Worm (Caenorhabditis elegans) whole organism, mixed stage, embryonic: ENCODE measurements around the gene F22D3.4.

Experiments
- M03D4.4 ChIP-seq: sonication (generic microtip); optimal IDR thresholded peaks from 2 replicates; lab custom pipeline; 2017; ENCODE audit warnings: mild to moderate bottlenecking, missing genetic modification characterization, missing compliant biosample characterization
- bed-3 ChIP-seq: fragments of 200-800 bp; sonication (Bioruptor generic); optimal IDR thresholded peaks from 3 replicates; lab custom pipeline; 2018; ENCODE audit warnings: mild to moderate bottlenecking, missing genetic modification characterization, moderate library complexity, missing compliant biosample characterization
- blmp-1 ChIP-seq: fragments of 150-350 bp; optimal IDR thresholded peaks from 2 replicates; lab custom pipeline; 2014; ENCODE audit warnings: missing biosample characterization, missing genetic modification characterization
- ceh-39 ChIP-seq: fragments of 150-350 bp; optimal IDR thresholded peaks from 2 replicates; lab custom pipeline; 2014; ENCODE audit warnings: missing biosample characterization, missing genetic modification characterization
- ceh-43 ChIP-seq: fragments of 200-800 bp; sonication (Bioruptor generic); optimal IDR thresholded peaks from 2 replicates; lab custom pipeline; 2018; ENCODE audit warnings: mild to moderate bottlenecking, missing genetic modification characterization, moderate library complexity, missing compliant biosample characterization
- ceh-83 ChIP-seq: fragments of 200-800 bp; sonication (Bioruptor generic); optimal IDR thresholded peaks from 2 replicates; lab custom pipeline; 2018; ENCODE audit warnings: mild to moderate bottlenecking, missing genetic modification characterization, missing compliant biosample characterization
- ces-1 ChIP-seq: fragments of 150-350 bp; optimal IDR thresholded peaks from 2 replicates; lab custom pipeline; 2014; ENCODE audit warnings: missing biosample characterization, missing genetic modification reagents, missing genetic modification characterization
- cnd-1 ChIP-seq: fragments of 200-800 bp; sonication (Bioruptor generic); optimal IDR thresholded peaks from 2 replicates; lab custom pipeline; 2018; ENCODE audit warnings: mild to moderate bottlenecking, missing genetic modification characterization, missing compliant biosample characterization
- drap-1 ChIP-seq: fragments of 200-800 bp; sonication (Bioruptor generic); optimal IDR thresholded peaks from 3 replicates; lab custom pipeline; 2018; ENCODE audit warnings: mild to moderate bottlenecking, missing genetic modification characterization, missing compliant biosample characterization
- elt-1 ChIP-seq: sonication (generic microtip); optimal IDR thresholded peaks from 2 replicates; lab custom pipeline; 2017; ENCODE audit warnings: missing genetic modification characterization, mild to moderate bottlenecking, missing compliant biosample characterization, antibody characterized with exemption, moderate library complexity, borderline replicate concordance; ENCODE audit not compliant: insufficient read depth
- elt-3 ChIP-seq: fragments of 150-350 bp; optimal IDR thresholded peaks from 2 replicates; lab custom pipeline; 2014; ENCODE audit warnings: missing biosample characterization, missing genetic modification characterization
- ham-2 ChIP-seq: fragments of 200-800 bp; sonication (Bioruptor generic); optimal IDR thresholded peaks from 2 replicates; lab custom pipeline; 2018; ENCODE audit warnings: mild to moderate bottlenecking, missing genetic modification characterization, missing compliant biosample characterization
- hlh-1 ChIP-seq: fragments of 150-350 bp; optimal IDR thresholded peaks from 2 replicates; lab custom pipeline; 2014; ENCODE audit warnings: missing biosample characterization, missing genetic modification reagents, missing genetic modification characterization
- lin-13 ChIP-seq: fragments of 150-350 bp; optimal IDR thresholded peaks from 2 replicates; lab custom pipeline; 2014; ENCODE audit warnings: missing biosample characterization, missing genetic modification characterization
- mep-1 ChIP-seq: fragments of 150-350 bp; optimal IDR thresholded peaks from 2 replicates; lab custom pipeline; 2017; ENCODE audit warnings: missing biosample characterization, missing genetic modification reagents, missing genetic modification characterization, inconsistent platforms
- mls-2 ChIP-seq: sonication (generic microtip); optimal IDR thresholded peaks from 2 replicates; lab custom pipeline; 2016; ENCODE audit warnings: mild to moderate bottlenecking, missing genetic modification characterization, moderate library complexity, missing compliant biosample characterization
- nhr-2 ChIP-seq: fragments of 150-350 bp; optimal IDR thresholded peaks from 2 replicates; lab custom pipeline; 2014; ENCODE audit warnings: missing biosample characterization, missing genetic modification characterization
- nhr-237 ChIP-seq: fragments of 150-350 bp; optimal IDR thresholded peaks from 2 replicates; lab custom pipeline; 2014; ENCODE audit warnings: missing biosample characterization, missing genetic modification characterization
- nhr-76 ChIP-seq: sonication (generic microtip); optimal IDR thresholded peaks from 2 replicates; lab custom pipeline; 2017; ENCODE audit warnings: missing biosample characterization, missing genetic modification characterization
- pha-4 ChIP-seq: fragments of 150-350 bp; optimal IDR thresholded peaks from 2 replicates; lab custom pipeline; 2018; ENCODE audit warnings: missing biosample characterization, missing genetic modification reagents, missing genetic modification characterization
- sem-2 ChIP-seq: fragments of 200-800 bp; sonication (Bioruptor generic); optimal IDR thresholded peaks from 2 replicates; lab custom pipeline; 2018; ENCODE audit warnings: mild to moderate bottlenecking, missing genetic modification characterization, missing compliant biosample characterization
- sptf-1 ChIP-seq: sonication (generic microtip); optimal IDR thresholded peaks from 2 replicates; lab custom pipeline; 2017; ENCODE audit warnings: mild to moderate bottlenecking, missing genetic modification characterization, moderate library complexity, missing compliant biosample characterization
- unc-120 ChIP-seq: sonication (generic microtip); optimal IDR thresholded peaks from 2 replicates; lab custom pipeline; 2017; ENCODE audit warnings: missing genetic modification characterization, missing compliant biosample characterization; ENCODE audit not compliant: poor library complexity, severe bottlenecking
- unc-39 ChIP-seq: fragments of 150-350 bp; optimal IDR thresholded peaks from 2 replicates; lab custom pipeline; 2014; ENCODE audit warnings: missing biosample characterization, missing genetic modification characterization
- zip-8 ChIP-seq: fragments of 150-350 bp; optimal IDR thresholded peaks from 2 replicates; lab custom pipeline; 2014; ENCODE audit warnings: missing biosample characterization, missing genetic modification characterization
- ztf-11 ChIP-seq: fragments of 150-350 bp; optimal IDR thresholded peaks from 2 replicates; lab custom pipeline; 2014; ENCODE audit warnings: missing biosample characterization, missing genetic modification characterization

Gene F22D3.4

ce11 chrII:6951250-6951806, 23.9 kb upstream of the F22D3.4 start, which contains the start of the genes malt-1 and ceh-38 (continued):
- TF ChIP-seq ces-1 (GFP tag; lab: Kevin White, UChicago): peak; percentile 92
- no peak for TF ChIP-seq unc-39 (tag; lab: Kevin White, UChicago)
- peak; percentile 61 for TF ChIP-seq mls-2 (tag; lab: Kevin White, UChicago)

- TF ChIP-seq ces-1 (GFP tag; lab: Kevin White, UChicago) (peak; percentile 26), ceh-83 (GFP tag; lab: Kevin White, UChicago) (peak; percentile 50), nhr-2 (peak; percentile 73), nhr-76 (tag; lab: Kevin White, UChicago) (no peak), unc-120 (peak; percentile 90), M03D4.4 (tag; lab: Kevin White, UChicago) (peak; percentile 38), ceh-39 (tag; lab: Kevin White, UChicago) (no peak), ztf-11 (tag; lab: Kevin White, UChicago) (no peak), cnd-1 (tag; lab: Kevin White, UChicago) (peak; percentile 56), nhr-237 (no peak), blmp-1 (tag; lab: Kevin White, UChicago) (no peak), mls-2 (tag; lab: Kevin White, UChicago) (peak; percentile 58), sptf-1 (tag; lab: Kevin White, UChicago) (peak; percentile 39), pha-4 (peak; percentile 31), hlh-1 (tag; lab: Kevin White, UChicago) (peak; percentile 4), mep-1 (peak; percentile 32)
- TF ChIP-seq, all 35 proteins: peak for 11
Observed at ce11 chrII:6943299-6944051, 16.1 kb upstream of the F22D3.4 start.

ce11 chrII:6941520-6941919, 14.1 kb upstream of the F22D3.4 start:
- TF ChIP-seq ces-1 (GFP tag; lab: Kevin White, UChicago): peak; percentile 90
- no peak for TF ChIP-seq ceh-39 (tag; lab: Kevin White, UChicago)

ce11 chrII:6940726-6941230, 13.4 kb upstream of the F22D3.4 start:
- TF ChIP-seq ztf-11 (tag; lab: Kevin White, UChicago): no peak
- peak; percentile 80 for TF ChIP-seq ces-1 (GFP tag; lab: Kevin White, UChicago)

- TF ChIP-seq blmp-1 (tag; lab: Kevin White, UChicago) (no peak), elt-1 (tag; lab: Kevin White, UChicago) (no peak), ham-2 (GFP tag; lab: Kevin White, UChicago) (peak; percentile 37), lin-13 (no peak), ceh-83 (GFP tag; lab: Kevin White, UChicago) (no peak), drap-1 (GFP tag; lab: Kevin White, UChicago) (no peak), mls-2 (tag; lab: Kevin White, UChicago) (peak; percentile 80), unc-39 (tag; lab: Kevin White, UChicago) (peak; percentile 41), sptf-1 (tag; lab: Kevin White, UChicago) (peak; percentile 40), sem-2 (GFP tag; lab: Kevin White, UChicago) (no peak), nhr-2 (peak; percentile 97), ceh-39 (tag; lab: Kevin White, UChicago) (no peak), zip-8 (tag; lab: Kevin White, UChicago) (peak; percentile 34), ces-1 (GFP tag; lab: Kevin White, UChicago) (peak; percentile 65), cnd-1 (tag; lab: Kevin White, UChicago) (peak; percentile 60), ceh-43 (GFP tag; lab: Kevin White, UChicago) (peak; percentile 79)
Observed at ce11 chrII:6939873-6940272, 12.5 kb upstream of the F22D3.4 start.

ce11 chrII:6937057-6937456, 9.7 kb upstream of the F22D3.4 start:
- TF ChIP-seq unc-120: no peak
- TF ChIP-seq ces-1 (GFP tag; lab: Kevin White, UChicago): peak; percentile 3
- TF ChIP-seq elt-3 (tag; lab: Kevin White, UChicago): no peak
- TF ChIP-seq nhr-2: no peak
- no peak for TF ChIP-seq cnd-1 (tag; lab: Kevin White, UChicago)
- no peak for TF ChIP-seq bed-3 (GFP tag; lab: Kevin White, UChicago)
- no peak for TF ChIP-seq mls-2 (tag; lab: Kevin White, UChicago)
- TF ChIP-seq ceh-43 (GFP tag; lab: Kevin White, UChicago): no peak
- TF ChIP-seq pha-4: peak; percentile 55
- TF ChIP-seq unc-39 (tag; lab: Kevin White, UChicago): no peak
- no peak for TF ChIP-seq ztf-11 (tag; lab: Kevin White, UChicago)
